Worm (Caenorhabditis elegans): ENCODE measurements around the gene C44B7.5.

C44B7.5 gene

ce11 chrII:6835972-6836595, 36.3 kb downstream of the C44B7.5 start:
- no peak for TF ChIP-seq unc-62 (GFP tag; optimal IDR thresholded peaks at IDR 0.05)

ce11 chrII:6835500-6835899, 36.9 kb downstream of the C44B7.5 start:
- TF ChIP-seq unc-62 (GFP tag; optimal IDR thresholded peaks at IDR 0.05): no peak

ce11 chrII:6834582-6835058, 37.8 kb downstream of the C44B7.5 start, which contains the start of gene egl-27:
Gene egl-27, plus strand, starts transcription at chrII:6835008.
- no peak for TF ChIP-seq unc-62 (GFP tag; optimal IDR thresholded peaks at IDR 0.05)

- no peak for TF ChIP-seq unc-62 (GFP tag; optimal IDR thresholded peaks at IDR 0.05)
These were observed 38.5 kb downstream of the C44B7.5 start for ce11 chrII:6833781-6834339.

- no peak for TF ChIP-seq unc-62 (GFP tag; optimal IDR thresholded peaks at IDR 0.05)
These were observed 39.6 kb downstream of the C44B7.5 start for ce11 chrII:6832695-6833389.

- no peak for TF ChIP-seq unc-62 (GFP tag; optimal IDR thresholded peaks at IDR 0.05)
These were observed 40.2 kb downstream of the C44B7.5 start for ce11 chrII:6832207-6832606.

ce11 chrII:6831531-6832201, 40.7 kb downstream of the C44B7.5 start:
- no peak for TF ChIP-seq unc-62 (GFP tag; optimal IDR thresholded peaks at IDR 0.05)

- TF ChIP-seq unc-62 (GFP tag; optimal IDR thresholded peaks at IDR 0.05): no peak
These were observed 41.5 kb downstream of the C44B7.5 start for ce11 chrII:6830923-6831322.

ce11 chrII:6830012-6830411, 42.4 kb downstream of the C44B7.5 start:
- no peak for TF ChIP-seq unc-62 (GFP tag; optimal IDR thresholded peaks at IDR 0.05)

- no peak for TF ChIP-seq unc-62 (GFP tag; optimal IDR thresholded peaks at IDR 0.05)
These were observed 43.3 kb downstream of the C44B7.5 start for ce11 chrII:6829108-6829507.

ce11 chrII:6828073-6828900, 44.1 kb downstream of the C44B7.5 start:
- TF ChIP-seq unc-62 (GFP tag; optimal IDR thresholded peaks at IDR 0.05): no peak

- TF ChIP-seq unc-62 (GFP tag; optimal IDR thresholded peaks at IDR 0.05): no peak
These were observed 45.0 kb downstream of the C44B7.5 start for ce11 chrII:6827388-6827787.

- no peak for TF ChIP-seq unc-62 (GFP tag; optimal IDR thresholded peaks at IDR 0.05)
These were observed 45.7 kb downstream of the C44B7.5 start for ce11 chrII:6826726-6827125.

- TF ChIP-seq unc-62 (GFP tag; optimal IDR thresholded peaks at IDR 0.05): no peak
These were observed 46.7 kb downstream of the C44B7.5 start for ce11 chrII:6825732-6826131.

ce11 chrII:6824524-6824923, 47.9 kb downstream of the C44B7.5 start:
- TF ChIP-seq unc-62 (GFP tag; optimal IDR thresholded peaks at IDR 0.05): no peak

ce11 chrII:6823912-6824311, 48.5 kb downstream of the C44B7.5 start:
- no peak for TF ChIP-seq unc-62 (GFP tag; optimal IDR thresholded peaks at IDR 0.05)
